Fruit fly (Drosophila melanogaster): Measurements from ENCODE around the gene nero.

Gene nero

DNA sequence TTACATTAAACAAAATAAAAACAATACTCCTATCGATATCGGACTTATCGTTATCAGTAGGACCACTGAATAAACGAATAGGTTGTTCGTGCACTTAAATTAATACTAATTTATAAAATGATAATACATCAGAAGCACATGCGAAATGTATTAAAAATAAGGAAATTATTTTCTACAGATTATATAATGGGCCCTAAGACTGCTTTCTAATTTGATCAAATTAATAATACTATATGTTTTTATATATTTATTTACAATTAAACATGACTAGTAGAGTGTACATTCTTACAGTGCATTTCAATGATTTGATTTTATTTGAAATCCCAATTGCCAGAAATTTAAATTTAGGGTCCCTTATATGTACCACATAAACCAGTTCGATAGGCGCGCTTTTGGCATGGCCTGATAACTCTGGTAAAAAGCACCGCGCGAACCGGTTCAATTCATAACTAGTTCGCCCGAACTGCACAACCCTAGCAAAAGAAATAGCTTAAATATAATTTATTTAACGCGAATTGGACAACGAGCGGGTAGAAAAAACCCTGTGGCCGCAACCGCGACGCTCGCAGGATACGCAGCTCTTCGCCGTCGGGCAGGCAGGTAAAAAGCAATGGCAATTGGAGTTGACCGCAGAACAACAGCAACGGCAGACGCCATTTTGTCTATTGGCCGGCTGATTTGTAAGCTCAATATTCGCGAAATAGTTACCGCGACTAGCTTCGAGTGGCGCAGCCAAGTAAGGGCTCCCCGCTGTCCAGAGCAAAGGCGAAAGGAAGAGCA is 29.4 kb upstream of the nero start, which contains the start of the genes CG2126 and faf (continued):
- TF ChIP-seq Ets65A (GFP tag) (peak; percentile 82), Dip2 (GFP tag; IDR thresholded peaks at IDR 0.05) (no peak), MESR4 (GFP tag; optimal IDR thresholded peaks at IDR 0.05) (peak; percentile 24), fd64A (GFP tag; optimal IDR thresholded peaks at IDR 0.05) (no peak), zfh1 (GFP tag; IDR thresholded peaks at IDR 0.05) (peak; percentile 72; the same call in 2 of the 3 replicates), ATbp (GFP tag; optimal IDR thresholded peaks at IDR 0.05) (no peak), gt (GFP tag; IDR thresholded peaks at IDR 0.05) (peak; percentile 31; the same call in 1 of the 2 replicates), bsh (GFP tag; optimal IDR thresholded peaks at IDR 0.05) (peak; percentile 15 to 79), CG4328 (GFP tag; optimal IDR thresholded peaks at IDR 0.05) (peak; percentile 73), ac (GFP tag; optimal IDR thresholded peaks at IDR 0.05) (no peak), Bdp1 (GFP tag; optimal IDR thresholded peaks at IDR 0.05) (peak; percentile 46), D19B (GFP tag; optimal IDR thresholded peaks at IDR 0.05) (peak; percentile 43), rib (GFP tag; IDR thresholded peaks at IDR 0.05) (0 out of 2 replicates have a peak, but pooled peaks have one; percentile 36), CG9609 (GFP tag; optimal IDR thresholded peaks at IDR 0.05) (peak; percentile 45), CG13123 (GFP tag; optimal IDR thresholded peaks at IDR 0.05) (peak; percentile 63), tio (GFP tag; optimal IDR thresholded peaks at IDR 0.05) (no peak), CG30431 (GFP tag; optimal IDR thresholded peaks at IDR 0.05) (peak; percentile 25), CG12155 (GFP tag; optimal IDR thresholded peaks at IDR 0.05) (peak; percentile 75), CG13894 (tag; optimal IDR thresholded peaks at IDR 0.05) (no peak), repo (GFP tag; optimal IDR thresholded peaks at IDR 0.05) (peak; percentile 17), CG14050 (GFP tag; IDR thresholded peaks at IDR 0.05) (peak; percentile 56; the same call in 2 of the 3 replicates), Adf1 (GFP tag; IDR thresholded peaks at IDR 0.05) (peak; percentile 18; the same call in 1 of the 2 replicates), CG17829 (tag; optimal IDR thresholded peaks at IDR 0.05) (peak; percentile 89), CG6813 (GFP tag; optimal IDR thresholded peaks at IDR 0.05) (peak; percentile 14), CG17361 (GFP tag; IDR thresholded peaks at IDR 0.05) (peak; percentile 91), CG7556 (GFP tag; optimal IDR thresholded peaks at IDR 0.05) (peak; percentile 71), jumu (GFP tag; optimal IDR thresholded peaks at IDR 0.05) (peak; percentile 12), Optix (GFP tag; IDR thresholded peaks at IDR 0.05) (no peak; the same call in 2 of the 3 replicates), CG13424 (tag; optimal IDR thresholded peaks at IDR 0.05) (peak; percentile 87), unpg (GFP tag; optimal IDR thresholded peaks at IDR 0.05) (peak; percentile 82), gce (GFP tag; IDR thresholded peaks at IDR 0.05) (no peak), Mes4 (GFP tag; optimal IDR thresholded peaks at IDR 0.05) (no peak), CG13624 (GFP tag; optimal IDR thresholded peaks at IDR 0.05) (peak; percentile 37), hth (optimal IDR thresholded peaks at IDR 0.05) (no peak), CkIIα-i1 (GFP tag; IDR thresholded peaks at IDR 0.05) (no peak), otp (GFP tag; IDR thresholded peaks at IDR 0.05) (0 out of 3 replicates have a peak, but pooled peaks have one; percentile 44), CG9876 (GFP tag; optimal IDR thresholded peaks at IDR 0.05) (peak; percentile 12), nerfin-2 (GFP tag; IDR thresholded peaks at IDR 0.05; ENCODE audit: partially characterized antibody) (no peak; the same call in 1 of the 2 replicates), Myb (GFP tag; optimal IDR thresholded peaks at IDR 0.05) (peak; percentile 7), CG8281 (tag; optimal IDR thresholded peaks at IDR 0.05) (peak; percentile 49), CG4820 (GFP tag; optimal IDR thresholded peaks at IDR 0.05) (peak; percentile 61), inv (GFP tag; IDR thresholded peaks at IDR 0.05; ENCODE audit: partially characterized antibody) (peak; percentile 31; the same call in 1 of the 2 replicates), CG3726 (GFP tag; IDR thresholded peaks at IDR 0.05) (peak; percentile 62; the same call in 1 of the 3 replicates), CG3281 (GFP tag; optimal IDR thresholded peaks at IDR 0.05) (peak; percentile 77), sima (GFP tag; optimal IDR thresholded peaks at IDR 0.05) (no peak), CG30403 (GFP tag; optimal IDR thresholded peaks at IDR 0.05) (peak; percentile 84), Trl (optimal IDR thresholded peaks at IDR 0.05) (no peak), Trl (GFP tag; optimal IDR thresholded peaks at IDR 0.05) (peak; percentile 49), CG18262 (tag; optimal IDR thresholded peaks at IDR 0.05) (peak; percentile 87)
